Fruit fly (Drosophila melanogaster) whole organism, embryonic: ENCODE results near the gene Atu.

Experiments used
- CG11085 ChIP-seq: fragments of 200-800 bp; sonication (Bioruptor generic); IDR thresholded peaks from 2 replicates; pipeline ENCODE4 v1.3.6; 2022; ENCODE audit warnings: missing biosample characterization, missing genetic modification characterization
- CG11696 ChIP-seq: fragments of 200-800 bp; sonication (Bioruptor generic); IDR thresholded peaks from 2 replicates; pipeline ENCODE4 v1.3.6; 2022; ENCODE audit warnings: missing biosample characterization, missing genetic modification characterization
- CG12299 ChIP-seq: fragments of 200-800 bp; sonication (Bioruptor generic); optimal IDR thresholded peaks from 2 replicates; lab custom pipeline; 2018; ENCODE audit warnings: missing biosample characterization, mild to moderate bottlenecking, missing genetic modification characterization
- CG12942 ChIP-seq: fragments of 200-800 bp; sonication (Bioruptor generic); optimal IDR thresholded peaks from 3 replicates; lab custom pipeline; 2016; ENCODE audit warnings: missing biosample characterization, missing genetic modification characterization
- CG14014 ChIP-seq: fragments of 200-800 bp; sonication (Bioruptor generic); IDR thresholded peaks from 2 replicates; pipeline ENCODE4 v1.3.6; 2022; ENCODE audit warnings: missing biosample characterization, missing genetic modification characterization
- CG14965 ChIP-seq: fragments of 200-800 bp; sonication (Bioruptor generic); optimal IDR thresholded peaks from 2 replicates; lab custom pipeline; 2016; ENCODE audit warnings: missing biosample characterization, missing genetic modification characterization, borderline replicate concordance
- CG15696 ChIP-seq: fragments of 200-800 bp; sonication (Bioruptor generic); optimal IDR thresholded peaks from 2 replicates; lab custom pipeline; 2019; ENCODE audit warnings: missing biosample characterization, mild to moderate bottlenecking, missing genetic modification characterization, moderate library complexity
- CG18011 ChIP-seq: fragments of 200-800 bp; sonication (Bioruptor generic); optimal IDR thresholded peaks from 2 replicates; lab custom pipeline; 2017; ENCODE audit warnings: missing biosample characterization, missing genetic modification characterization, mild to moderate bottlenecking, moderate library complexity, missing genotype
- CG4424 ChIP-seq: fragments of 200-800 bp; sonication (Bioruptor generic); optimal IDR thresholded peaks from 3 replicates; lab custom pipeline; 2016; ENCODE audit warnings: missing biosample characterization, missing genetic modification characterization
- CG4730 ChIP-seq: fragments of 200-800 bp; sonication (Bioruptor generic); IDR thresholded peaks from 2 replicates; pipeline ENCODE4 v1.3.6; 2022; ENCODE audit warnings: missing biosample characterization, missing genetic modification characterization
- CG8478 ChIP-seq: fragments of >200 bp; optimal IDR thresholded peaks from 2 replicates; lab custom pipeline; 2018
- D ChIP-seq, 2 experiments: fragments of 200-800 bp in 1 of 2; fragments of >200 bp in 1 of 2; sonication (Bioruptor generic) in 1 of 2; optimal IDR thresholded peaks; 2 replicates in 1 of 2; 3 replicates in 1 of 2; lab custom pipeline; 2017; ENCODE audit warnings: mild to moderate bottlenecking in 1 of 2, missing biosample characterization in 1 of 2, missing genetic modification characterization in 1 of 2, missing genetic modification reagents in 1 of 2
- ERR ChIP-seq: fragments of 200-800 bp; sonication (Bioruptor generic); optimal IDR thresholded peaks from 2 replicates; lab custom pipeline; 2016; ENCODE audit warnings: missing biosample characterization, missing genetic modification characterization
- Ets97D ChIP-seq: fragments of 200-800 bp; sonication (Bioruptor generic); optimal IDR thresholded peaks from 3 replicates; lab custom pipeline; 2016; ENCODE audit warnings: missing biosample characterization, missing genetic modification characterization
- Gsc ChIP-seq: fragments of 200-800 bp; sonication (Bioruptor generic); IDR thresholded peaks from 2 replicates; pipeline ENCODE4 v1.3.6; 2022; ENCODE audit warnings: missing biosample characterization, missing genetic modification characterization
- H15 ChIP-seq: fragments of 200-800 bp; sonication (Bioruptor generic); IDR thresholded peaks from 3 replicates; pipeline ENCODE4 v1.3.6; 2022; ENCODE audit warnings: missing biosample characterization, missing genetic modification characterization
- Hand ChIP-seq: fragments of 200-800 bp; sonication (Bioruptor generic); optimal IDR thresholded peaks from 2 replicates; lab custom pipeline; 2017; ENCODE audit warnings: mild to moderate bottlenecking, missing biosample characterization, missing genetic modification reagents, missing genetic modification characterization
- Hey ChIP-seq: fragments of 200-800 bp; sonication (Bioruptor generic); optimal IDR thresholded peaks from 3 replicates; lab custom pipeline; 2018; ENCODE audit warnings: missing biosample characterization, mild to moderate bottlenecking, missing genetic modification characterization
- Hr39 ChIP-seq: fragments of >200 bp; optimal IDR thresholded peaks from 2 replicates; lab custom pipeline; 2017
- Med ChIP-seq: fragments of 200-800 bp; sonication (Bioruptor generic); peaks from one replicate; lab custom pipeline; 2016; ENCODE audit warnings: missing biosample characterization, missing genetic modification characterization, mild to moderate bottlenecking, inconsistent platforms, moderate library complexity
- Pdp1 ChIP-seq, 2 experiments: fragments of 200-800 bp; sonication (Bioruptor generic); optimal IDR thresholded peaks; 3 replicates each; lab custom pipeline; 2016; ENCODE audit warnings: missing biosample characterization in 2 of 2, missing genetic modification characterization in 2 of 2, mild to moderate bottlenecking in 1 of 2, moderate library complexity in 1 of 2
- ato ChIP-seq: fragments of 200-800 bp; sonication (Bioruptor generic); IDR thresholded peaks from 2 replicates; pipeline ENCODE4 v1.3.6; 2022; ENCODE audit warnings: missing biosample characterization, missing genetic modification characterization; ENCODE audit not compliant: partially characterized antibody
- bcd ChIP-seq: fragments of 200-800 bp; sonication (Bioruptor generic); optimal IDR thresholded peaks from 2 replicates; lab custom pipeline; 2017; ENCODE audit warnings: missing biosample characterization, mild to moderate bottlenecking, missing genetic modification characterization
- btn ChIP-seq: fragments of 200-800 bp; sonication (Bioruptor generic); optimal IDR thresholded peaks from 2 replicates; lab custom pipeline; 2016; ENCODE audit warnings: missing biosample characterization, missing genetic modification characterization
- cad ChIP-seq: fragments of >200 bp; optimal IDR thresholded peaks from 2 replicates; lab custom pipeline; 2017; ENCODE audit warnings: missing biosample characterization, missing genetic modification characterization
- cato ChIP-seq: fragments of 200-800 bp; sonication (Bioruptor generic); optimal IDR thresholded peaks from 2 replicates; lab custom pipeline; 2016; ENCODE audit warnings: missing biosample characterization, missing genetic modification characterization, borderline replicate concordance
- chinmo ChIP-seq: fragments of 200-800 bp; sonication (Bioruptor generic); IDR thresholded peaks from 4 replicates; pipeline ENCODE4 v1.3.6; 2022; ENCODE audit warnings: missing biosample characterization, missing genetic modification characterization; ENCODE audit not compliant: partially characterized antibody
- emc ChIP-seq: fragments of 200-800 bp; sonication (Bioruptor generic); optimal IDR thresholded peaks from 2 replicates; lab custom pipeline; 2016; ENCODE audit warnings: missing biosample characterization, missing genetic modification characterization
- exex ChIP-seq: fragments of 200-800 bp; sonication (Bioruptor generic); optimal IDR thresholded peaks from 4 replicates; lab custom pipeline; 2018; ENCODE audit warnings: missing biosample characterization, mild to moderate bottlenecking, missing genetic modification characterization, moderate library complexity
- fru ChIP-seq: fragments of >200 bp; optimal IDR thresholded peaks from 2 replicates; lab custom pipeline; 2017
- gem ChIP-seq: fragments of 200-800 bp; sonication (Bioruptor generic); optimal IDR thresholded peaks from 2 replicates; lab custom pipeline; 2019; ENCODE audit warnings: missing biosample characterization, mild to moderate bottlenecking, missing genetic modification characterization, moderate library complexity
- hb ChIP-seq: fragments of 200-800 bp; sonication (Bioruptor generic); IDR thresholded peaks from 3 replicates; pipeline ENCODE4 v1.3.6; 2022; ENCODE audit warnings: missing biosample characterization, missing genetic modification characterization; ENCODE audit not compliant: partially characterized antibody
- klu ChIP-seq: fragments of 200-800 bp; sonication (Bioruptor generic); IDR thresholded peaks from 2 replicates; pipeline ENCODE4 v1.3.6; 2022; ENCODE audit warnings: missing biosample characterization, missing genetic modification characterization
- kni ChIP-seq: fragments of 200-800 bp; sonication (Bioruptor generic); optimal IDR thresholded peaks from 3 replicates; lab custom pipeline; 2017; ENCODE audit warnings: mild to moderate bottlenecking, missing biosample characterization, missing genetic modification reagents, missing genetic modification characterization
- knrl ChIP-seq: fragments of 200-800 bp; sonication (Bioruptor generic); IDR thresholded peaks from 3 replicates; pipeline ENCODE4 v1.3.6; 2022; ENCODE audit warnings: missing biosample characterization, missing genetic modification characterization; ENCODE audit not compliant: partially characterized antibody
- maf-S ChIP-seq: fragments of 200-800 bp; sonication (Bioruptor generic); optimal IDR thresholded peaks from 2 replicates; lab custom pipeline; 2016; ENCODE audit warnings: missing biosample characterization, missing genetic modification characterization
- pan ChIP-seq, 4 experiments: fragments of >200 bp in 3 of 4; fragments of 200-800 bp in 1 of 4; sonication (Bioruptor generic) in 1 of 4; optimal IDR thresholded peaks in 3 of 4; IDR thresholded peaks in 1 of 4; 2 replicates each; pipeline versions ENCODE4 v1.3.6 to Lab custom; 2017 to 2022; ENCODE audit warnings: missing biosample characterization in 2 of 4, missing genetic modification characterization in 2 of 4, mixed read lengths in 1 of 4
- stc ChIP-seq: fragments of 200-800 bp; sonication (Bioruptor generic); IDR thresholded peaks from 2 replicates; pipeline ENCODE4 v1.3.6; 2022; ENCODE audit warnings: missing biosample characterization, missing genetic modification characterization
- tin ChIP-seq: fragments of 200-800 bp; sonication (Bioruptor generic); optimal IDR thresholded peaks from 3 replicates; lab custom pipeline; 2016; ENCODE audit warnings: missing biosample characterization, missing genetic modification characterization
- zfh1 ChIP-seq: fragments of 200-800 bp; sonication (Bioruptor generic); IDR thresholded peaks from 3 replicates; pipeline ENCODE4 v1.3.6; 2022; ENCODE audit warnings: missing biosample characterization, missing genetic modification characterization

Gene Atu

DNA sequence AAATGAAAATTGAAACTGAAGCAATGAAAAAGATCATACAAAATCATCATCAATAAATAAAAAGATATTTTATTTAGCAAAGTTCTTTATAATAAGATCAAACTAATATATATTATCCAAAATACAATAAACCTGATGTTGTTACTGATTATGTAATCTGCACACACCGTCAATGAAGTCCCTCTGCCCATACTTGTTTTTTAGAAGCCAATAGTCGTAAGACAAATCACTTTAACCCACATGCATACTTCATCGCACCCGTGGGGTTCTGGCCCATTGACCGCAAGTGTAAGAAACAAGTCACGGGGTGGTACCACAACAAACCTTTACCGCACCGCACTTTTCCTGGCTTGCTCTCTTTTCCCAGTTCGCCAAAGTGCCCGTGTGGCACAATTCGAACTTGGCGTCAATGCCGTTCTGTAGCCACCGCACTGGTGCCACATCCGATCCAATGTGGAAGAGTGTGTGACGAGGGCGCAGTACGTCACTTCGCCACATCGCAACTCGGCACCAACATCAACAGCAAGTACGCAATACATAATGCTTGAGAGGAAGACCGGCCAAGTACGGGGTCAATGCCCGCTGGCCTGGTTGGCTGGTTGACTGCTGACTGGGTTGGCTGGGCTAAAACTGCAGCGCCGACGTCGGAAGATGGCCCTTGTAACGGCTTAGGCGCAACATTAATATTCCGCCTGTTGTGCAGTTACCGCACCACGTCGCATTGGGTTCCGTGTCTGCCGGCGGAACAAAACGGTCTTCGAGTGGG lies 40.1 kb upstream of the Atu start (continued):
- no peak for TF ChIP-seq CG18011
- TF ChIP-seq maf-S (GFP tag; lab: Kevin White, UChicago) = no peak
- TF ChIP-seq ato = no peak
- TF ChIP-seq zfh1 (GFP tag; lab: Robert Waterston, UW) = 0 out of 3 replicates have a peak, but pooled peaks have one; percentile 14
- TF ChIP-seq kni (GFP tag; lab: Kevin White, UChicago) = peak; percentile 26
- TF ChIP-seq hb (GFP tag; lab: Robert Waterston, UW) = no peak
- peak; percentile 67 for TF ChIP-seq CG8478 (lab: Kevin White, UChicago)
- no peak for TF ChIP-seq Gsc (GFP tag; lab: Robert Waterston, UW)
- TF ChIP-seq stc (GFP tag; lab: Robert Waterston, UW) = no peak
- no peak for TF ChIP-seq cato (GFP tag; lab: Kevin White, UChicago)
- 0 out of 3 replicates have a peak, but pooled peaks have one; percentile 22 for TF ChIP-seq knrl (GFP tag; lab: Robert Waterston, UW)
- no peak for TF ChIP-seq CG14014 (GFP tag; lab: Robert Waterston, UW)
- TF ChIP-seq CG12299 (tag; lab: Kevin White, UChicago) = no peak
- no peak for TF ChIP-seq CG4424
- TF ChIP-seq btn (GFP tag; lab: Kevin White, UChicago) = no peak
- peak in 1 of 2 experiments; percentile 52 for TF ChIP-seq Pdp1 (GFP tag; optimal IDR thresholded peaks at IDR 0.05; lab: Kevin White, UChicago)

DNA sequence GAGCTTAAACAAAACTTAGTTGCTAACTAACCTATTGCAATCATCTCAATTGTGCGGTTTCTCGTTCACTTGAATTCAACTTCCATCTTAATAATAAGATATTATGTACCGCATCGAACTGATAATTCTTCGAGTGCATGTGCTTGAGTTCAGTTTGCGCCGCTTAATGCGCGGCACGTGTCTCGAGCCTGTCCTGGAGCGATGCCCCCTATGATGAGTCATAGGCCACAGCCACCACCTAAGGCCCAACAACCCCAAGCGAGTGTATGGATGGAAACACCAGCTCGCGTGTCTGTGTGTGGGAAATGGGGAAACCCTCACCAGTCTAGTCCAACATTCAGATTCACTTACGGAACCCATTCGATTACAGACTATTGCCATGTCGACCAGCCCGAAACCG lies 39.3 kb upstream of the Atu start:
- TF ChIP-seq Hr39 (lab: Kevin White, UChicago) (no peak), cad (GFP tag; lab: Kevin White, UChicago) (no peak), CG15696 (tag; lab: Kevin White, UChicago) (no peak), CG11696 (GFP tag; lab: Robert Waterston, UW) (no peak), bcd (GFP tag; lab: Kevin White, UChicago) (no peak), H15 (no peak), pan (optimal IDR thresholded peaks at IDR 0.05; lab: Kevin White, UChicago) (no peak), pan (GFP tag; optimal IDR thresholded peaks at IDR 0.05 in 1 of 2, IDR thresholded peaks at IDR 0.05 in 1 of 2) (no peak), klu (GFP tag; lab: Robert Waterston, UW) (no peak), chinmo (GFP tag; lab: Robert Waterston, UW) (0 out of 4 replicates have a peak, but pooled peaks have one; percentile 42), CG4730 (GFP tag; lab: Robert Waterston, UW) (no peak), Hand (GFP tag; lab: Kevin White, UChicago) (no peak), CG14965 (no peak), CG12942 (GFP tag; lab: Kevin White, UChicago) (no peak), Hey (tag; lab: Kevin White, UChicago) (peak; percentile 88), Ets97D (GFP tag; lab: Kevin White, UChicago) (no peak), ERR (no peak), exex (tag; lab: Kevin White, UChicago) (no peak), gem (tag; lab: Kevin White, UChicago) (no peak), emc (no peak), fru (lab: Kevin White, UChicago) (no peak), CG11085 (no peak), Med (GFP tag; lab: Kevin White, UChicago) (peak; percentile 66), tin (GFP tag; lab: Kevin White, UChicago) (no peak), D (optimal IDR thresholded peaks at IDR 0.05; lab: Kevin White, UChicago) (no peak), D (GFP tag; optimal IDR thresholded peaks at IDR 0.05; lab: Kevin White, UChicago) (no peak)
